Worm (Caenorhabditis elegans) whole organism, young adult: ENCODE data around the gene F41F3.8.

ENCODE experiments used
- B0019.2 ChIP-seq: fragments of 200-800 bp; sonication (Bioruptor generic); conservative IDR thresholded peaks from 2 replicates; pipeline ENCODE4 v1.3.6; 2022; ENCODE audit warnings: missing genetic modification reagents, missing genetic modification characterization, missing compliant biosample characterization
- C17E4.6 ChIP-seq: fragments of 200-800 bp; sonication (Bioruptor generic); IDR thresholded peaks from 2 replicates; pipeline ENCODE4 v1.3.6; 2022; ENCODE audit warnings: missing genetic modification reagents, missing genetic modification characterization, missing compliant biosample characterization
- F22D6.2 ChIP-seq: sonication (generic microtip); optimal IDR thresholded peaks from 2 replicates; lab custom pipeline; 2016; ENCODE audit warnings: mild to moderate bottlenecking, missing genetic modification characterization, missing compliant biosample characterization
- F23B12.7 ChIP-seq: sonication (generic microtip); optimal IDR thresholded peaks from 2 replicates; lab custom pipeline; 2017; ENCODE audit warnings: missing genetic modification characterization, mild to moderate bottlenecking, missing compliant biosample characterization, antibody characterized with exemption, moderate library complexity; ENCODE audit not compliant: insufficient read depth
- F33H1.4 ChIP-seq: fragments of 200-800 bp; sonication (Bioruptor generic); IDR thresholded peaks from 2 replicates; pipeline ENCODE4 v1.3.6; 2022; ENCODE audit warnings: missing genetic modification reagents, missing genetic modification characterization, missing compliant biosample characterization
- F52B5.7 ChIP-seq: sonication (generic microtip); optimal IDR thresholded peaks from 2 replicates; lab custom pipeline; 2016; ENCODE audit warnings: mild to moderate bottlenecking, missing genetic modification characterization, missing compliant biosample characterization
- K11D2.4 ChIP-seq: fragments of 200-800 bp; sonication (Bioruptor generic); IDR thresholded peaks from 2 replicates; pipeline ENCODE4 v1.3.6; 2022; ENCODE audit warnings: missing genetic modification reagents, missing genetic modification characterization, missing compliant biosample characterization
- Y53G8AR.9 ChIP-seq: fragments of 200-800 bp; sonication (Bioruptor generic); conservative IDR thresholded peaks from 2 replicates; pipeline ENCODE4 v1.3.6; 2022; ENCODE audit warnings: missing genetic modification reagents, missing genetic modification characterization, missing compliant biosample characterization
- aptf-3 ChIP-seq: fragments of 200-800 bp; sonication (Bioruptor generic); IDR thresholded peaks from 2 replicates; pipeline ENCODE4 v1.3.6; 2022; ENCODE audit warnings: missing genetic modification characterization, missing compliant biosample characterization
- atf-7 ChIP-seq: sonication (generic microtip); optimal IDR thresholded peaks from 2 replicates; lab custom pipeline; 2017; ENCODE audit warnings: mild to moderate bottlenecking, missing genetic modification characterization, missing compliant biosample characterization
- dpff-1 ChIP-seq: sonication (generic microtip); optimal IDR thresholded peaks from 2 replicates; lab custom pipeline; 2017; ENCODE audit warnings: mild to moderate bottlenecking, missing genetic modification characterization, missing compliant biosample characterization
- efl-1 ChIP-seq: fragments of 150-350 bp; optimal IDR thresholded peaks from 2 replicates; lab custom pipeline; 2014; ENCODE audit warnings: missing biosample characterization, missing genetic modification reagents, missing genetic modification characterization
- egrh-3 ChIP-seq: fragments of 200-800 bp; sonication (Bioruptor generic); IDR thresholded peaks from 2 replicates; pipeline ENCODE4 v1.3.6; 2022; ENCODE audit warnings: missing genetic modification reagents, missing genetic modification characterization, missing compliant biosample characterization
- gei-17 ChIP-seq: fragments of 200-800 bp; sonication (Bioruptor generic); optimal IDR thresholded peaks from 2 replicates; lab custom pipeline; 2018; ENCODE audit warnings: mild to moderate bottlenecking, missing genetic modification characterization, missing compliant biosample characterization
- him-1 ChIP-seq: sonication (generic microtip); optimal IDR thresholded peaks from 2 replicates; lab custom pipeline; 2016; ENCODE audit warnings: missing genotype, missing genetic modification reagents, missing genetic modification characterization, missing compliant biosample characterization
- let-526 ChIP-seq: fragments of 200-800 bp; sonication (Bioruptor generic); IDR thresholded peaks from 2 replicates; pipeline ENCODE4 v1.3.6; 2022; ENCODE audit warnings: missing genetic modification reagents, missing genetic modification characterization, missing compliant biosample characterization
- lin-35 ChIP-seq, 3 experiments: fragments of 150-350 bp in 2 of 3; sonication (generic microtip) in 1 of 3; optimal IDR thresholded peaks; 2 replicates each; lab custom pipeline; 2014 to 2018; ENCODE audit warnings: missing biosample characterization in 3 of 3, missing genetic modification characterization in 3 of 3, missing genetic modification reagents in 3 of 3
- lin-54 ChIP-seq: fragments of 200-800 bp; sonication (Bioruptor generic); optimal IDR thresholded peaks from 2 replicates; lab custom pipeline; 2018; ENCODE audit warnings: mild to moderate bottlenecking, missing genetic modification characterization, missing compliant biosample characterization
- madf-8 ChIP-seq: fragments of 200-800 bp; sonication (Bioruptor generic); conservative IDR thresholded peaks from 2 replicates; pipeline ENCODE4 v1.3.6; 2022; ENCODE audit warnings: missing genetic modification reagents, missing genetic modification characterization, missing compliant biosample characterization
- nfya-2 ChIP-seq: fragments of 200-800 bp; sonication (Bioruptor generic); IDR thresholded peaks from 2 replicates; pipeline ENCODE4 v1.3.6; 2022; ENCODE audit warnings: missing genetic modification reagents, missing genetic modification characterization, missing compliant biosample characterization
- nfyb-1 ChIP-seq: fragments of 200-800 bp; sonication (Bioruptor generic); IDR thresholded peaks from 2 replicates; pipeline ENCODE4 v1.3.6; 2022; ENCODE audit warnings: missing genetic modification reagents, missing genetic modification characterization, missing compliant biosample characterization
- nhr-120 ChIP-seq: fragments of 200-800 bp; sonication (Bioruptor generic); IDR thresholded peaks from 2 replicates; pipeline ENCODE4 v1.3.6; 2022; ENCODE audit warnings: missing genetic modification characterization, missing compliant biosample characterization
- nhr-27 ChIP-seq: fragments of 200-800 bp; sonication (Bioruptor generic); optimal IDR thresholded peaks from 2 replicates; lab custom pipeline; 2018; ENCODE audit warnings: mild to moderate bottlenecking, missing genetic modification characterization, moderate library complexity, missing compliant biosample characterization
- pha-4 ChIP-seq: fragments of 150-350 bp; sonication (generic microtip); optimal IDR thresholded peaks from 2 replicates; lab custom pipeline; 2014; ENCODE audit warnings: missing biosample characterization, missing genetic modification reagents, missing genetic modification characterization
- repo-1 ChIP-seq: sonication (generic microtip); optimal IDR thresholded peaks from 2 replicates; lab custom pipeline; 2017; ENCODE audit warnings: mild to moderate bottlenecking, missing genetic modification characterization, missing compliant biosample characterization
- snpc-1.1 ChIP-seq: sonication (generic microtip); optimal IDR thresholded peaks from 2 replicates; lab custom pipeline; 2017; ENCODE audit warnings: missing genetic modification characterization, mild to moderate bottlenecking, missing compliant biosample characterization, antibody characterized with exemption, moderate library complexity, missing genotype, missing genetic modification reagents; ENCODE audit not compliant: insufficient read depth
- snpc-3.4 ChIP-seq: sonication (generic microtip); optimal IDR thresholded peaks from 2 replicates; lab custom pipeline; 2017; ENCODE audit warnings: missing genetic modification characterization, mild to moderate bottlenecking, missing compliant biosample characterization, antibody characterized with exemption, moderate library complexity, missing genotype, missing genetic modification reagents
- tlf-1 ChIP-seq: fragments of 200-800 bp; sonication (Bioruptor generic); optimal IDR thresholded peaks from 2 replicates; lab custom pipeline; 2018; ENCODE audit warnings: mild to moderate bottlenecking, missing genetic modification characterization, missing compliant biosample characterization
- unc-130 ChIP-seq: sonication (generic microtip); optimal IDR thresholded peaks from 2 replicates; lab custom pipeline; 2016; ENCODE audit warnings: missing genetic modification reagents, missing genetic modification characterization, missing compliant biosample characterization
- unc-62 ChIP-seq: fragments of 150-350 bp; optimal IDR thresholded peaks from 2 replicates; lab custom pipeline; 2014; ENCODE audit warnings: missing biosample characterization, missing genetic modification reagents, missing genetic modification characterization
- xnd-1 ChIP-seq: sonication (generic microtip); optimal IDR thresholded peaks from 2 replicates; lab custom pipeline; 2016; ENCODE audit warnings: missing genotype, missing genetic modification reagents, missing genetic modification characterization, missing compliant biosample characterization
- zfh-2 ChIP-seq: fragments of 200-800 bp; sonication (Bioruptor generic); conservative IDR thresholded peaks from 2 replicates; pipeline ENCODE4 v1.3.6; 2022; ENCODE audit warnings: missing genetic modification reagents, missing genetic modification characterization, missing compliant biosample characterization
- ztf-22 ChIP-seq: fragments of 200-800 bp; sonication (Bioruptor generic); optimal IDR thresholded peaks from 2 replicates; lab custom pipeline; 2018; ENCODE audit warnings: mild to moderate bottlenecking, missing genetic modification characterization, moderate library complexity, missing compliant biosample characterization

F41F3.8 gene

ce11 chrV:4615802-4616201, 32.8 kb upstream of the F41F3.8 start, which contains the start of the genes Y61A9LA.10 and F54D11.4 (continued):
- TF ChIP-seq gei-17 (GFP tag; lab: Kevin White, UChicago) = no peak
- TF ChIP-seq K11D2.4 (GFP tag; lab: Robert Waterston, UW) = no peak
- TF ChIP-seq egrh-3 (GFP tag; lab: Robert Waterston, UW) = no peak
- TF ChIP-seq snpc-3.4 (tag; lab: Kevin White, UChicago) = peak; percentile 39
- TF ChIP-seq zfh-2 (GFP tag; lab: Robert Waterston, UW) = no peak
- peak; percentile 67 for TF ChIP-seq efl-1
- TF ChIP-seq Y53G8AR.9 (GFP tag; lab: Robert Waterston, UW) = 0 out of 2 replicates have a peak, but pooled peaks have one; percentile 15
- no peak for TF ChIP-seq B0019.2 (GFP tag; lab: Robert Waterston, UW)
- TF ChIP-seq xnd-1 = peak; percentile 42
- peak in 1 of 3 experiments; percentile 73 for TF ChIP-seq lin-35 (GFP tag; optimal IDR thresholded peaks at IDR 0.05; lab: Kevin White, UChicago)
- TF ChIP-seq lin-54 (GFP tag; lab: Kevin White, UChicago) = peak; percentile 47
- TF ChIP-seq pha-4 (tag; lab: Kevin White, UChicago) = no peak
- TF ChIP-seq repo-1 (tag; lab: Kevin White, UChicago) = peak; percentile 1
- peak; percentile 61 for TF ChIP-seq F23B12.7 (tag; lab: Kevin White, UChicago)
- no peak for TF ChIP-seq ztf-22 (GFP tag; lab: Kevin White, UChicago)
- TF ChIP-seq F33H1.4 (GFP tag; lab: Robert Waterston, UW) = peak; percentile 45; the same call in 1 of the 2 replicates
- TF ChIP-seq him-1 (tag; lab: Kevin White, UChicago) = peak; percentile 27
- TF ChIP-seq unc-62 (GFP tag; lab: Kevin White, UChicago) = no peak

- no peak for TF ChIP-seq tlf-1 (GFP tag; lab: Kevin White, UChicago)
- no peak for TF ChIP-seq C17E4.6 (GFP tag; lab: Robert Waterston, UW)
- no peak for TF ChIP-seq let-526 (GFP tag; lab: Robert Waterston, UW)
Measured at ce11 chrV:4617260-4617659, 31.4 kb upstream of the F41F3.8 start, which contains the start of gene sumv-2. Gene sumv-2, plus strand, starts transcription at chrV:4617560.

- no peak for TF ChIP-seq nhr-120 (GFP tag; lab: Robert Waterston, UW)
- no peak for TF ChIP-seq F52B5.7 (tag; lab: Kevin White, UChicago)
- no peak for TF ChIP-seq snpc-1.1
- TF ChIP-seq dpff-1 (tag; lab: Kevin White, UChicago) = no peak
- no peak for TF ChIP-seq ztf-22 (GFP tag; lab: Kevin White, UChicago)
- no peak for TF ChIP-seq madf-8 (GFP tag; lab: Robert Waterston, UW)
- TF ChIP-seq unc-130 (GFP tag; lab: Kevin White, UChicago) = no peak
- no peak for TF ChIP-seq aptf-3 (GFP tag; lab: Robert Waterston, UW)
- TF ChIP-seq nhr-27 (tag; lab: Kevin White, UChicago) = no peak
- TF ChIP-seq atf-7 (tag; lab: Kevin White, UChicago) = no peak
- no peak for TF ChIP-seq B0019.2 (GFP tag; lab: Robert Waterston, UW)
- TF ChIP-seq F22D6.2 = no peak
- TF ChIP-seq, all 124 proteins: peak for 0
Measured at ce11 chrV:4623535-4623934, 25.1 kb upstream of the F41F3.8 start.

DNA sequence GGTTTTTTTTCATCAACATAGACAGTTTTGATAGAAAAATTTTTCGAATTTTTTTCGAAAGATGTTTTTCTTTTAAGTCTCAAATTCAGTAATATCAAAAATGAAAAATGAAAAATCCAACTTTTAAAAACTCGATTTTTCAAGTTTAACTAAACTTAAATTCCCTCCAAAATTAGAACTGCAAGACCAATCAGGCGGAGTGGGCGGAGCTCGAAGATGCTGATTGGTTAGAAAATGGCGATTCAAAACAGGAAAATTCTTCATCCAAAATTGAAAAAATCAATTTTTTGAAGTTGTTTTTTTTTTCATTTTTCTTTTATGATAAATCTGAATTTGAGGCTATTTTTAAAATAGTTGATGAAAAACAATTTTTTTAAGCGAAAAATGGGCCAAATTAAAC, 23.9 kb upstream of the F41F3.8 start:
- TF ChIP-seq nfya-2 (GFP tag; lab: Robert Waterston, UW) = no peak
- peak; percentile 75 for TF ChIP-seq nfyb-1 (GFP tag; lab: Robert Waterston, UW)
- TF ChIP-seq, all 124 proteins: peak for 1
